Worm (Caenorhabditis elegans) whole organism, late embryonic: ENCODE results near the gene ppt-1.
"Not testable (repeated sequence)": the region's sequence is repeated elsewhere in the genome, so short reads cannot be mapped to it uniquely, and the experiment has no call there.

ENCODE experiments used
- K02D7.2 ChIP-seq: sonication (generic microtip); optimal IDR thresholded peaks from 2 replicates; lab custom pipeline; 2017; ENCODE audit warnings: mild to moderate bottlenecking, missing genetic modification characterization, missing compliant biosample characterization
- ceh-19 ChIP-seq: fragments of 200-800 bp; sonication (Bioruptor generic); optimal IDR thresholded peaks from 2 replicates; lab custom pipeline; 2018; ENCODE audit warnings: mild to moderate bottlenecking, missing genetic modification characterization, missing compliant biosample characterization
- dmd-4 ChIP-seq: sonication (generic microtip); optimal IDR thresholded peaks from 2 replicates; lab custom pipeline; 2016; ENCODE audit warnings: borderline replicate concordance, missing genetic modification characterization, missing compliant biosample characterization
- hlh-15 ChIP-seq: sonication (generic microtip); optimal IDR thresholded peaks from 2 replicates; lab custom pipeline; 2016; ENCODE audit warnings: missing genetic modification characterization, missing compliant biosample characterization
- lim-6 ChIP-seq: sonication (generic microtip); optimal IDR thresholded peaks from 2 replicates; lab custom pipeline; 2016; ENCODE audit warnings: missing genetic modification characterization, missing compliant biosample characterization
- pag-3 ChIP-seq: sonication (generic microtip); optimal IDR thresholded peaks from 2 replicates; lab custom pipeline; 2016; ENCODE audit warnings: missing compliant biosample characterization, missing genetic modification characterization, borderline replicate concordance
- pha-4 ChIP-seq: fragments of 150-350 bp; optimal IDR thresholded peaks from 2 replicates; lab custom pipeline; 2018; ENCODE audit warnings: missing biosample characterization, missing genetic modification reagents, missing genetic modification characterization

ce11 chrV:6581762-6582161 lies 44.4 kb downstream of the ppt-1 start, which contains the start of gene ZK1055.4:
- TF ChIP-seq K02D7.2; dmd-4 (tag; lab: Kevin White, UChicago); pha-4 (tag; lab: Kevin White, UChicago); ceh-19; hlh-15 (tag; lab: Kevin White, UChicago); lim-6 (tag; lab: Kevin White, UChicago); pag-3 (tag; lab: Kevin White, UChicago): not testable (repeated sequence)
